Worm (Caenorhabditis elegans) whole organism, early embryonic: ENCODE measurements around the gene spp-20.
"Not testable (repeated sequence)": the region's sequence is repeated elsewhere in the genome, so short reads cannot be mapped to it uniquely, and the experiment has no call there.

Experiments used
- B0310.2 ChIP-seq: sonication (generic microtip); optimal IDR thresholded peaks from 2 replicates; lab custom pipeline; 2016; ENCODE audit warnings: mild to moderate bottlenecking, missing genetic modification characterization, missing compliant biosample characterization
- F13C5.2 ChIP-seq: sonication (generic microtip); optimal IDR thresholded peaks from 2 replicates; lab custom pipeline; 2017; ENCODE audit warnings: mild to moderate bottlenecking, missing genetic modification characterization, inconsistent platforms, missing compliant biosample characterization
- aly-1 ChIP-seq: sonication (generic microtip); optimal IDR thresholded peaks from 2 replicates; lab custom pipeline; 2016; ENCODE audit warnings: missing genetic modification characterization, missing compliant biosample characterization
- ama-1 ChIP-seq: fragments of 150-350 bp; optimal IDR thresholded peaks from 2 replicates; lab custom pipeline; 2014
- ceh-13 ChIP-seq: fragments of 200-800 bp; sonication (Bioruptor generic); optimal IDR thresholded peaks from 2 replicates; lab custom pipeline; 2018; ENCODE audit warnings: mild to moderate bottlenecking, missing genetic modification characterization, missing compliant biosample characterization
- ceh-36 ChIP-seq: sonication (generic microtip); optimal IDR thresholded peaks from 2 replicates; lab custom pipeline; 2016; ENCODE audit warnings: missing genetic modification characterization, inconsistent platforms, missing compliant biosample characterization
- ets-7 ChIP-seq: sonication (generic microtip); optimal IDR thresholded peaks from 2 replicates; lab custom pipeline; 2016; ENCODE audit warnings: missing genotype, missing genetic modification characterization, missing compliant biosample characterization
- flt-1 ChIP-seq: fragments of 200-800 bp; sonication (Bioruptor generic); IDR thresholded peaks from 2 replicates; pipeline ENCODE4 v1.3.6; 2022; ENCODE audit warnings: missing genetic modification characterization, missing compliant biosample characterization
- hmbx-1 ChIP-seq: sonication (generic microtip); optimal IDR thresholded peaks from 2 replicates; lab custom pipeline; 2016; ENCODE audit warnings: mild to moderate bottlenecking, missing genetic modification characterization, missing compliant biosample characterization
- hmg-4 ChIP-seq: fragments of 200-800 bp; sonication (Bioruptor generic); optimal IDR thresholded peaks from 2 replicates; lab custom pipeline; 2018; ENCODE audit warnings: mild to moderate bottlenecking, missing genetic modification characterization, missing compliant biosample characterization
- hnd-1 ChIP-seq: sonication (generic microtip); optimal IDR thresholded peaks from 2 replicates; lab custom pipeline; 2016; ENCODE audit warnings: missing genetic modification characterization, missing compliant biosample characterization
- pes-1 ChIP-seq: fragments of 200-800 bp; sonication (Bioruptor generic); IDR thresholded peaks from 2 replicates; pipeline ENCODE4 v1.3.6; 2022; ENCODE audit warnings: missing genetic modification reagents, missing genetic modification characterization, missing compliant biosample characterization
- scrt-1 ChIP-seq: fragments of 200-800 bp; sonication (Bioruptor generic); IDR thresholded peaks from 2 replicates; pipeline ENCODE4 v1.3.6; 2022; ENCODE audit warnings: missing genetic modification characterization, missing compliant biosample characterization
- sea-1 ChIP-seq: fragments of 200-800 bp; sonication (Bioruptor generic); conservative IDR thresholded peaks from 2 replicates; pipeline ENCODE4 v1.3.6; 2022; ENCODE audit warnings: missing genetic modification characterization, missing compliant biosample characterization
- tbx-11 ChIP-seq: fragments of 200-800 bp; sonication (Bioruptor generic); IDR thresholded peaks from 2 replicates; pipeline ENCODE4 v1.3.6; 2022; ENCODE audit warnings: missing genetic modification characterization, missing compliant biosample characterization
- tbx-37 ChIP-seq: fragments of 200-800 bp; sonication (Bioruptor generic); conservative IDR thresholded peaks from 2 replicates; pipeline ENCODE4 v1.3.6; 2022; ENCODE audit warnings: missing genetic modification reagents, missing genetic modification characterization, missing compliant biosample characterization
- tra-4 ChIP-seq: sonication (generic microtip); optimal IDR thresholded peaks from 2 replicates; lab custom pipeline; 2017; ENCODE audit warnings: missing genetic modification characterization, missing compliant biosample characterization

Gene spp-20

ce11 chrV:6581762-6582161, 23.8 kb upstream of the spp-20 start, which contains the start of gene ZK1055.4:
Gene ZK1055.4, plus strand, starts transcription at chrV:6582062.
- TF ChIP-seq tbx-37; hmg-4 (GFP tag; lab: Kevin White, UChicago); ceh-13 (GFP tag; lab: Kevin White, UChicago): not testable (repeated sequence)

ce11 chrV:6579992-6580391, 22.0 kb upstream of the spp-20 start, which contains the start of gene EGAP9.3:
Gene EGAP9.3, minus strand, starts transcription at chrV:6580122.
- TF ChIP-seq ets-7 (tag; lab: Kevin White, UChicago) (no peak), hmbx-1 (tag; lab: Kevin White, UChicago) (no peak), tbx-37 (no peak), tbx-11 (GFP tag; lab: Robert Waterston, UW) (no peak), sea-1 (GFP tag; lab: Robert Waterston, UW) (no peak), scrt-1 (GFP tag; lab: Robert Waterston, UW) (no peak), ceh-13 (GFP tag; lab: Kevin White, UChicago) (no peak), B0310.2 (tag; lab: Kevin White, UChicago) (no peak), tra-4 (no peak), ceh-36 (no peak), hnd-1 (tag; lab: Kevin White, UChicago) (no peak)

- TF ChIP-seq ceh-13 (GFP tag; lab: Kevin White, UChicago) (no peak), hnd-1 (tag; lab: Kevin White, UChicago) (no peak), B0310.2 (tag; lab: Kevin White, UChicago) (no peak), aly-1 (tag; lab: Kevin White, UChicago) (no peak), pes-1 (GFP tag; lab: Robert Waterston, UW) (no peak), ceh-36 (no peak), sea-1 (GFP tag; lab: Robert Waterston, UW) (no peak), tbx-11 (GFP tag; lab: Robert Waterston, UW) (no peak)
These were observed 18.6 kb upstream of the spp-20 start, which contains the start of gene EGAP9.4 for ce11 chrV:6576567-6576966. Gene EGAP9.4, plus strand, starts transcription at chrV:6576867.

ce11 chrV:6575406-6576130, 17.6 kb upstream of the spp-20 start, which contains the start of gene fut-2:
Gene fut-2, minus strand, starts transcription at chrV:6575890.
- TF ChIP-seq ceh-13 (GFP tag; lab: Kevin White, UChicago) (no peak), hmg-4 (GFP tag; lab: Kevin White, UChicago) (no peak)

ce11 chrV:6565851-6566386, 7.9 kb upstream of the spp-20 start, which contains the start of gene K04A8.1:
Gene K04A8.1, plus strand, starts transcription at chrV:6566336.
- no peak for TF ChIP-seq ets-7 (tag; lab: Kevin White, UChicago)

ce11 chrV:6561592-6561991, 3.6 kb upstream of the spp-20 start, which contains the start of gene spp-19:
Gene spp-19, minus strand, starts transcription at chrV:6561692.
- TF ChIP-seq F13C5.2 (tag; lab: Kevin White, UChicago) = no peak
- TF ChIP-seq hnd-1 (tag; lab: Kevin White, UChicago) = no peak
- no peak for TF ChIP-seq ceh-36
- TF ChIP-seq tra-4 = no peak
- TF ChIP-seq tbx-11 (GFP tag; lab: Robert Waterston, UW) = no peak

- TF ChIP-seq ama-1 (lab: Kevin White, UChicago) = no peak
- TF ChIP-seq tbx-11 (GFP tag; lab: Robert Waterston, UW) = 0 out of 2 replicates have a peak, but pooled peaks have one; percentile 52
These were observed 1.6 kb upstream of the spp-20 start for ce11 chrV:6559585-6559984.

ce11 chrV:6559105-6559504, 1.1 kb upstream of the spp-20 start, which contains the start of gene spp-26:
Gene spp-26, minus strand, starts transcription at chrV:6559205.
- TF ChIP-seq flt-1 (GFP tag; lab: Robert Waterston, UW) = no peak
- TF ChIP-seq ama-1 (lab: Kevin White, UChicago) = no peak
- no peak for TF ChIP-seq hmbx-1 (tag; lab: Kevin White, UChicago)
- no peak for TF ChIP-seq hmg-4 (GFP tag; lab: Kevin White, UChicago)
- no peak for TF ChIP-seq hnd-1 (tag; lab: Kevin White, UChicago)
- TF ChIP-seq F13C5.2 (tag; lab: Kevin White, UChicago) = no peak
- TF ChIP-seq ceh-36 = no peak
- TF ChIP-seq sea-1 (GFP tag; lab: Robert Waterston, UW) = no peak
- no peak for TF ChIP-seq ceh-13 (GFP tag; lab: Kevin White, UChicago)
- no peak for TF ChIP-seq pes-1 (GFP tag; lab: Robert Waterston, UW)
- TF ChIP-seq tbx-11 (GFP tag; lab: Robert Waterston, UW) = no peak
- no peak for TF ChIP-seq ets-7 (tag; lab: Kevin White, UChicago)

ce11 chrV:6557035-6557434, 968 bp downstream of the spp-20 start, which contains the start of gene spp-27:
Gene spp-27, minus strand, starts transcription at chrV:6557135.
- TF ChIP-seq scrt-1 (GFP tag; lab: Robert Waterston, UW) (no peak), hnd-1 (tag; lab: Kevin White, UChicago) (no peak), ets-7 (tag; lab: Kevin White, UChicago) (no peak), ceh-36 (no peak), pes-1 (GFP tag; lab: Robert Waterston, UW) (no peak), tbx-37 (no peak), ama-1 (lab: Kevin White, UChicago) (no peak), B0310.2 (tag; lab: Kevin White, UChicago) (no peak), tra-4 (no peak), hmbx-1 (tag; lab: Kevin White, UChicago) (no peak), F13C5.2 (tag; lab: Kevin White, UChicago) (no peak), ceh-13 (GFP tag; lab: Kevin White, UChicago) (no peak), hmg-4 (GFP tag; lab: Kevin White, UChicago) (no peak), sea-1 (GFP tag; lab: Robert Waterston, UW) (no peak)
